Worm (Caenorhabditis elegans): Measurements from ENCODE around the gene K07D4.9.

The K07D4.9 gene

ce11 chrII:4044349-4044748, 16.0 kb downstream of the K07D4.9 start, which contains the start of gene rpn-11:
Gene rpn-11 (minus strand): TSS chrII:4044546.
- TF ChIP-seq ceh-6 (GFP tag; optimal IDR thresholded peaks at IDR 0.05), result no peak
- peak; percentile 36 for TF ChIP-seq ceh-18 (tag; optimal IDR thresholded peaks at IDR 0.05)
- TF ChIP-seq pax-1 (tag; optimal IDR thresholded peaks at IDR 0.05), result peak; percentile 39
- peak; percentile 36 for TF ChIP-seq ceh-34 (tag; optimal IDR thresholded peaks at IDR 0.05)
- TF ChIP-seq elt-2 (tag; optimal IDR thresholded peaks at IDR 0.05), result peak; percentile 44
- TF ChIP-seq ref-2 (tag; optimal IDR thresholded peaks at IDR 0.05), result peak; percentile 54
- TF ChIP-seq hlh-15 (tag; optimal IDR thresholded peaks at IDR 0.05), result no peak
- TF ChIP-seq unc-42 (tag; optimal IDR thresholded peaks at IDR 0.05), result peak; percentile 9
- TF ChIP-seq nfya-1 (tag; optimal IDR thresholded peaks at IDR 0.05), result peak; percentile 71
- peak; percentile 37 for TF ChIP-seq unc-86 (tag; optimal IDR thresholded peaks at IDR 0.05)
- TF ChIP-seq hlh-30 (tag; optimal IDR thresholded peaks at IDR 0.05; ENCODE audit: insufficient read depth), result peak; percentile 2
- peak; percentile 25 for TF ChIP-seq ceh-14 (tag; optimal IDR thresholded peaks at IDR 0.05)
- peak; percentile 44 for TF ChIP-seq ceh-31 (tag; optimal IDR thresholded peaks at IDR 0.05)
- TF ChIP-seq ceh-48 (tag; optimal IDR thresholded peaks at IDR 0.05), result peak; percentile 18
- TF ChIP-seq nhr-11 (tag; optimal IDR thresholded peaks at IDR 0.05), result no peak
- peak; percentile 29 for TF ChIP-seq tbx-2 (tag; optimal IDR thresholded peaks at IDR 0.05)
- TF ChIP-seq ahr-1 (tag; optimal IDR thresholded peaks at IDR 0.05), result no peak

ce11 chrII:4045396-4045795, 17.0 kb downstream of the K07D4.9 start, which contains the start of gene K07D4.2:
Gene K07D4.2 (minus strand): TSS chrII:4045496.
- TF ChIP-seq pros-1 (tag; optimal IDR thresholded peaks at IDR 0.05) (no peak), nhr-11 (tag; optimal IDR thresholded peaks at IDR 0.05) (no peak), ceh-19 (GFP tag; optimal IDR thresholded peaks at IDR 0.05) (no peak), K09A11.1 (tag; optimal IDR thresholded peaks at IDR 0.05; ENCODE audit: insufficient read depth) (no peak), ceh-18 (tag; optimal IDR thresholded peaks at IDR 0.05) (no peak), Y22D7AL.16 (tag; optimal IDR thresholded peaks at IDR 0.05) (no peak), mec-3 (tag; optimal IDR thresholded peaks at IDR 0.05; ENCODE audit: borderline replicate concordance) (no peak), pha-4 (tag; optimal IDR thresholded peaks at IDR 0.05) (no peak), ceh-2 (tag; optimal IDR thresholded peaks at IDR 0.05) (no peak), ceh-30 (tag; optimal IDR thresholded peaks at IDR 0.05) (no peak), lin-11 (tag; optimal IDR thresholded peaks at IDR 0.05) (no peak), K02D7.2 (tag; optimal IDR thresholded peaks at IDR 0.05) (no peak), pqm-1 (tag; optimal IDR thresholded peaks at IDR 0.05) (no peak), ama-1 (optimal IDR thresholded peaks at IDR 0.05) (no peak)

- TF ChIP-seq fkh-6 (tag; optimal IDR thresholded peaks at IDR 0.05), result no peak
- no peak for TF ChIP-seq ceh-2 (tag; optimal IDR thresholded peaks at IDR 0.05)
- TF ChIP-seq pag-3 (tag; optimal IDR thresholded peaks at IDR 0.05; ENCODE audit: borderline replicate concordance), result no peak
- TF ChIP-seq syd-9 (tag; optimal IDR thresholded peaks at IDR 0.05), result no peak
- TF ChIP-seq F13H6.1 (tag; optimal IDR thresholded peaks at IDR 0.05), result no peak
- TF ChIP-seq ceh-9 (tag; optimal IDR thresholded peaks at IDR 0.05), result no peak
- no peak for TF ChIP-seq hlh-15 (tag; optimal IDR thresholded peaks at IDR 0.05)
- no peak for TF ChIP-seq pqm-1 (tag; optimal IDR thresholded peaks at IDR 0.05)
- TF ChIP-seq elt-4 (tag; optimal IDR thresholded peaks at IDR 0.05), result no peak
Measured at ce11 chrII:4062477-4062876, 34.1 kb downstream of the K07D4.9 start, which contains the start of gene gadr-4. Gene gadr-4 (minus strand): TSS chrII:4062577.

- TF ChIP-seq K02D7.2 (tag; optimal IDR thresholded peaks at IDR 0.05) (no peak), pag-3 (tag; optimal IDR thresholded peaks at IDR 0.05; ENCODE audit: borderline replicate concordance) (no peak), K09A11.1 (tag; optimal IDR thresholded peaks at IDR 0.05; ENCODE audit: insufficient read depth) (no peak)
Measured at ce11 chrII:4063997-4064396, 35.6 kb downstream of the K07D4.9 start, which contains the start of gene fbxb-118. Gene fbxb-118 (minus strand): TSS chrII:4064097.

- TF ChIP-seq Y22D7AL.16 (tag; optimal IDR thresholded peaks at IDR 0.05) (no peak), nhr-232 (tag; optimal IDR thresholded peaks at IDR 0.05) (no peak), ceh-34 (tag; optimal IDR thresholded peaks at IDR 0.05) (no peak), hlh-30 (tag; optimal IDR thresholded peaks at IDR 0.05; ENCODE audit: insufficient read depth) (no peak), unc-55 (GFP tag; optimal IDR thresholded peaks at IDR 0.05) (no peak), zip-5 (tag; optimal IDR thresholded peaks at IDR 0.05) (no peak), pax-1 (tag; optimal IDR thresholded peaks at IDR 0.05) (no peak), madf-2 (tag; optimal IDR thresholded peaks at IDR 0.05) (no peak), che-1 (tag; optimal IDR thresholded peaks at IDR 0.05) (no peak), dve-1 (tag; optimal IDR thresholded peaks at IDR 0.05) (no peak), sdc-2 (tag; optimal IDR thresholded peaks at IDR 0.05) (no peak), ceh-45 (GFP tag; IDR thresholded peaks at IDR 0.05) (no peak), ceh-24 (tag; optimal IDR thresholded peaks at IDR 0.05) (no peak), K02D7.2 (tag; optimal IDR thresholded peaks at IDR 0.05) (no peak), ceh-18 (tag; optimal IDR thresholded peaks at IDR 0.05) (no peak), hlh-13 (GFP tag; optimal IDR thresholded peaks at IDR 0.05) (no peak), ceh-31 (tag; optimal IDR thresholded peaks at IDR 0.05) (no peak), syd-9 (tag; optimal IDR thresholded peaks at IDR 0.05) (no peak)
Measured at ce11 chrII:4067258-4067657, 38.9 kb downstream of the K07D4.9 start, which contains the start of gene W06A11.1. Gene W06A11.1 (plus strand): TSS chrII:4067558.
